Worm (Caenorhabditis elegans): ENCODE measurements around the gene npr-22.

DNA sequence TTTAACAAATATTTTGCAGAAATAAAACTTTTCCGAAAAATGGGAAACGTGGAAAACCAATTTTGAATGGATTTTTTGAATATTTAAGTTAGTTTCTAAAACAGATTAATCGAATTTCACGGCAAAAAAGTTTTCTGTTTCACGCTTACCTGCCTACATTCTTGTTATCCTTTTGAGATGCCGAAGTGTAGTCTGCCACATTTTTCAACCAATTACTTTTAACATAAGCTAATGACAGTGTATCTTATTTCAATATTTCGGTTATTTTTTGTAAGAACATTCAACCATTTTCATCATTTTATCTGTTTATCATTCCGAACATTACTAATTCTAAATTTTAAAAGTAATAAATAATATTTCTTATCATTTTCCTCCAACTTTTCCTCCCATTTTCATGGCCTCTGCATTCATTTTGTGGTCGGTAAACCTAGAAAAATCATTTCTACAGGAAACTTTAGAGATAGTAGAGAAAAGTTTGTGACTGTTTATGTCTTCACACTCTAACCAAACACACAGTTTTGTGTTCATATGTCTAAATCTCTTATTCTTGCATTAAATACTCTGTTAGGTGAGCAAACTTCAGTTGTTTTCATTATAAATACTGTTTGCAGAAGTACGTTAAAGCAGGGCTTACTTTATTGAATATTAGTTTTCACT, 52.8 kb downstream of the npr-22 start, which contains the start of the genes F42A9.17 and cyp-33E2:
- TF ChIP-seq him-1 (tag; optimal IDR thresholded peaks at IDR 0.05) (no peak), W03F9.2 (tag; optimal IDR thresholded peaks at IDR 0.05) (peak; percentile 28)
